Worm (Caenorhabditis elegans): ENCODE measurements around the gene clec-208.

The clec-208 gene

DNA sequence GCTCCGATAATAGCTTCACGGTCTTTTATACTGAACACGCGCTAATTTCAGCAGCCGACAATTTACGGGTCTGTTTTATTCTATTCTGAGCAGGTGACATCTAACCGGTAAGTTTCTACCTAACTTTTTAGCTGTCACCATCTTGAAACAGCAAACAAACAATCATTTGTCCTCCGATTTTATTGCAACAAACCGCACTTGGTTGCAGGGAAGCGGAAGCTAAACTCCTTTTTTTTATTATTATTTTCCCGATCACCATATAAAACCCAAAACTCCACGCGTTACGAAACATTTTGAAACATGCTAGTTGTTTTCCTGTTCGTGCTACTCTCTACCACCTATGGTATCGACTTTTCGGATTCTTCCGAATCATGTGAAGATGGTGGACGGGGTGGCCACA lies at the start of gene clec-208:
TSS of gene clec-208 (plus strand) at position 301 of the 400 bp plus-strand sequence.
- no peak for TF ChIP-seq hmbx-1 (tag; optimal IDR thresholded peaks at IDR 0.05)
- no peak for TF ChIP-seq ets-7 (tag; optimal IDR thresholded peaks at IDR 0.05)
- TF ChIP-seq B0310.2 (tag; optimal IDR thresholded peaks at IDR 0.05) = no peak
- TF ChIP-seq ceh-13 (GFP tag; optimal IDR thresholded peaks at IDR 0.05) = no peak
- TF ChIP-seq F13C5.2 (tag; optimal IDR thresholded peaks at IDR 0.05) = no peak
- TF ChIP-seq sea-1 (GFP tag; conservative IDR thresholded peaks at IDR 0.05) = no peak
- no peak for TF ChIP-seq tra-4 (tag; optimal IDR thresholded peaks at IDR 0.05)
- TF ChIP-seq pes-1 (GFP tag; IDR thresholded peaks at IDR 0.05) = no peak

ce11 chrV:2050136-2050535 lies 47.6 kb upstream of the clec-208 start, which contains the start of gene comt-4:
Gene comt-4 (minus strand): TSS chrV:2050185.
- TF ChIP-seq ama-1 (optimal IDR thresholded peaks at IDR 0.05) = no peak
- no peak for TF ChIP-seq ceh-36 (tag; optimal IDR thresholded peaks at IDR 0.05)
- no peak for TF ChIP-seq tbx-11 (GFP tag; IDR thresholded peaks at IDR 0.05)
- TF ChIP-seq aly-1 (tag; optimal IDR thresholded peaks at IDR 0.05) = no peak
- TF ChIP-seq F13C5.2 (tag; optimal IDR thresholded peaks at IDR 0.05) = no peak
- TF ChIP-seq scrt-1 (GFP tag; IDR thresholded peaks at IDR 0.05) = no peak
- TF ChIP-seq hmg-4 (GFP tag; optimal IDR thresholded peaks at IDR 0.05) = no peak
- TF ChIP-seq pes-1 (GFP tag; IDR thresholded peaks at IDR 0.05) = no peak

DNA sequence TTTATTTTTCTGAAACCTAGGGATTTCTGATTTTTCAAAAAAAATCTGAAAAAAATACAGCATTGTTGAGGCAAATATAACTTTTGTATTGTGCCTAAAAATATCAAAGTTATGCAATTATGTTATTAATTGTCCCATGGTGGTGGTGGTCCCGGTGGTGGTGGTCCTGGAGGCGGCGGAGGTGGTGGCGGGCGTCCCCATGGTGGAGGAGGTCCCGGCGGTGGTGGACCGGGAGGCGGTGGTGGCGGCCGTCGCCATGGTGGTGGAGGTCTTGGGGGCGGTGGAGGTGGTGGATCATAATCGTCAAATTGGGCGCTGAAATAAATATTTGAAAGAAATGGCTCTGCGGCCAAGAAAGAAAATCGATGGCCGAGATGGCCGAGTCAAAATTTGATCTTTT lies 47.0 kb upstream of the clec-208 start:
- TF ChIP-seq hmg-4 (GFP tag; optimal IDR thresholded peaks at IDR 0.05) (no peak), ceh-36 (tag; optimal IDR thresholded peaks at IDR 0.05) (no peak), ets-7 (tag; optimal IDR thresholded peaks at IDR 0.05) (no peak), hnd-1 (tag; optimal IDR thresholded peaks at IDR 0.05) (no peak), F13C5.2 (tag; optimal IDR thresholded peaks at IDR 0.05) (no peak), pes-1 (GFP tag; IDR thresholded peaks at IDR 0.05) (no peak), scrt-1 (GFP tag; IDR thresholded peaks at IDR 0.05) (0 out of 2 replicates have a peak, but pooled peaks have one; percentile 48), ceh-13 (GFP tag; optimal IDR thresholded peaks at IDR 0.05) (no peak), tbx-37 (GFP tag; conservative IDR thresholded peaks at IDR 0.05) (no peak)

- TF ChIP-seq ceh-13 (GFP tag; optimal IDR thresholded peaks at IDR 0.05) (no peak), aly-1 (tag; optimal IDR thresholded peaks at IDR 0.05) (no peak), ets-7 (tag; optimal IDR thresholded peaks at IDR 0.05) (no peak), hmg-4 (GFP tag; optimal IDR thresholded peaks at IDR 0.05) (no peak), hnd-1 (tag; optimal IDR thresholded peaks at IDR 0.05) (no peak), sea-1 (GFP tag; conservative IDR thresholded peaks at IDR 0.05) (no peak), tbx-37 (GFP tag; conservative IDR thresholded peaks at IDR 0.05) (no peak)
Measured at ce11 chrV:2051507-2051906, 46.2 kb upstream of the clec-208 start, which contains the start of gene Y40B10A.11. Gene Y40B10A.11 (minus strand): TSS chrV:2051607.

- TF ChIP-seq pes-1 (GFP tag; IDR thresholded peaks at IDR 0.05) (no peak), tra-4 (tag; optimal IDR thresholded peaks at IDR 0.05) (no peak), ceh-13 (GFP tag; optimal IDR thresholded peaks at IDR 0.05) (no peak), aly-1 (tag; optimal IDR thresholded peaks at IDR 0.05) (no peak), hmg-4 (GFP tag; optimal IDR thresholded peaks at IDR 0.05) (no peak), flt-1 (GFP tag; IDR thresholded peaks at IDR 0.05) (no peak), scrt-1 (GFP tag; IDR thresholded peaks at IDR 0.05) (no peak), F13C5.2 (tag; optimal IDR thresholded peaks at IDR 0.05) (no peak), B0310.2 (tag; optimal IDR thresholded peaks at IDR 0.05) (no peak), ceh-36 (tag; optimal IDR thresholded peaks at IDR 0.05) (no peak), hmbx-1 (tag; optimal IDR thresholded peaks at IDR 0.05) (no peak), tbx-11 (GFP tag; IDR thresholded peaks at IDR 0.05) (no peak), ets-7 (tag; optimal IDR thresholded peaks at IDR 0.05) (no peak), ama-1 (optimal IDR thresholded peaks at IDR 0.05) (no peak), sea-1 (GFP tag; conservative IDR thresholded peaks at IDR 0.05) (no peak), tbx-37 (GFP tag; conservative IDR thresholded peaks at IDR 0.05) (no peak), hnd-1 (tag; optimal IDR thresholded peaks at IDR 0.05) (no peak)
Measured at ce11 chrV:2053509-2053908, 44.2 kb upstream of the clec-208 start, which contains the start of gene comt-5. Gene comt-5 (minus strand): TSS chrV:2053609.

ce11 chrV:2054254-2054653 lies 43.5 kb upstream of the clec-208 start:
- no peak for TF ChIP-seq hnd-1 (tag; optimal IDR thresholded peaks at IDR 0.05)
- no peak for TF ChIP-seq B0310.2 (tag; optimal IDR thresholded peaks at IDR 0.05)
- no peak for TF ChIP-seq hmbx-1 (tag; optimal IDR thresholded peaks at IDR 0.05)
- no peak for TF ChIP-seq ceh-36 (tag; optimal IDR thresholded peaks at IDR 0.05)
- TF ChIP-seq tbx-37 (GFP tag; conservative IDR thresholded peaks at IDR 0.05) = no peak
- no peak for TF ChIP-seq ceh-13 (GFP tag; optimal IDR thresholded peaks at IDR 0.05)

DNA sequence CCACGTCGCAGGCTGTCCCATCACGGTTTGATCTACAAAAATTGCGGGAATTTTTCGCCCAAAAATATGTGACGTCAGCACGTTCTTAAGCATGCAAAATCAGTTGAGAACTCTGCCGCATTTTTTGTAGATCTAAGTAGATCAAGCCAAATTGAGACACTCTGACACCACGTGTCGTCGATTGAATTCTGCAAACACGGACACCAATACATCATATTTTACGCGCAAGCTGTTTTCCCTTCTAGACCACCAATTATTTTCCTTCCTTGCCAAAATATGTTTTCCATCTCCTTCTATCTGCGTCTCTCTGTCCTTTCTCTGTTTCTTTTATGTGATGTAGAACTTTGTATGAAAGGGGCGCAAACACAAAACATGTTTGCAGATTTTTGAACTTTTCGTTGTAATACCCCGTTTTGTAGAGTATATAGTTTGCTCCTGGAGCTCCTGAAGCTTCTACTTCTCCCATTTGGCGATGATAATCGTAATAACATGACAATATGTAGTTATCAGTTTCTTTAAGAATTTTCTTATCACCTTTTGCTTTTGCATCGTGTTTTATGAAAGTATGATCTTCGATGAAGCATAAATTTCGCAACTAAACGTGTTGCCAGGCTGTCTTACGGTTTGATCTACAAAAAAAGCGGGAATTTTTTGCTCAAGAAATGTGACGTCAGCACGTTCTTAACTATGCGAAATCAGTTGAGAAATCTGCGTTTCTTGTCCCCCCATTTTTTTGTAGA lies 41.8 kb upstream of the clec-208 start:
- TF ChIP-seq aly-1 (tag; optimal IDR thresholded peaks at IDR 0.05) (no peak), hmbx-1 (tag; optimal IDR thresholded peaks at IDR 0.05) (no peak), scrt-1 (GFP tag; IDR thresholded peaks at IDR 0.05) (no peak), tra-4 (tag; optimal IDR thresholded peaks at IDR 0.05) (no peak), B0310.2 (tag; optimal IDR thresholded peaks at IDR 0.05) (no peak), ama-1 (optimal IDR thresholded peaks at IDR 0.05) (no peak), flt-1 (GFP tag; IDR thresholded peaks at IDR 0.05) (no peak), sea-1 (GFP tag; conservative IDR thresholded peaks at IDR 0.05) (no peak), ets-7 (tag; optimal IDR thresholded peaks at IDR 0.05) (no peak), tbx-11 (GFP tag; IDR thresholded peaks at IDR 0.05) (no peak)

- TF ChIP-seq ceh-13 (GFP tag; optimal IDR thresholded peaks at IDR 0.05) (no peak), pes-1 (GFP tag; IDR thresholded peaks at IDR 0.05) (no peak), B0310.2 (tag; optimal IDR thresholded peaks at IDR 0.05) (no peak), tbx-37 (GFP tag; conservative IDR thresholded peaks at IDR 0.05) (no peak)
Measured at ce11 chrV:2057324-2057723, 40.4 kb upstream of the clec-208 start, which contains the start of gene comt-3. Gene comt-3 (plus strand): TSS chrV:2057537.

All from whole organism, early embryonic.